Fruit fly (Drosophila melanogaster) whole organism, pupa: ENCODE measurements around the gene Pp2C1.

ENCODE experiments used
- CG14655 ChIP-seq: fragments of 200-800 bp; sonication (Bioruptor generic); optimal IDR thresholded peaks from 3 replicates; lab custom pipeline; 2017; ENCODE audit warnings: mild to moderate bottlenecking, missing biosample characterization, missing genetic modification reagents, missing genetic modification characterization
- CG9948 ChIP-seq: fragments of 200-800 bp; sonication (Bioruptor generic); optimal IDR thresholded peaks from 2 replicates; lab custom pipeline; 2018; ENCODE audit warnings: missing biosample characterization, mild to moderate bottlenecking, missing genetic modification characterization, moderate library complexity
- Ets98B ChIP-seq: fragments of 200-800 bp; sonication (Bioruptor generic); IDR thresholded peaks from 2 replicates; pipeline ENCODE4 v1.3.6; 2022; ENCODE audit warnings: missing biosample characterization, missing genetic modification characterization
- fd96Ca ChIP-seq: fragments of 200-800 bp; sonication (Bioruptor generic); IDR thresholded peaks from 3 replicates; pipeline ENCODE4 v1.3.6; 2022; ENCODE audit warnings: missing biosample characterization, missing genetic modification characterization
- rn ChIP-seq: fragments of 200-800 bp; sonication (Bioruptor generic); IDR thresholded peaks from 2 replicates; pipeline ENCODE4 v1.3.6; 2022; ENCODE audit warnings: missing biosample characterization, missing genetic modification characterization

DNA sequence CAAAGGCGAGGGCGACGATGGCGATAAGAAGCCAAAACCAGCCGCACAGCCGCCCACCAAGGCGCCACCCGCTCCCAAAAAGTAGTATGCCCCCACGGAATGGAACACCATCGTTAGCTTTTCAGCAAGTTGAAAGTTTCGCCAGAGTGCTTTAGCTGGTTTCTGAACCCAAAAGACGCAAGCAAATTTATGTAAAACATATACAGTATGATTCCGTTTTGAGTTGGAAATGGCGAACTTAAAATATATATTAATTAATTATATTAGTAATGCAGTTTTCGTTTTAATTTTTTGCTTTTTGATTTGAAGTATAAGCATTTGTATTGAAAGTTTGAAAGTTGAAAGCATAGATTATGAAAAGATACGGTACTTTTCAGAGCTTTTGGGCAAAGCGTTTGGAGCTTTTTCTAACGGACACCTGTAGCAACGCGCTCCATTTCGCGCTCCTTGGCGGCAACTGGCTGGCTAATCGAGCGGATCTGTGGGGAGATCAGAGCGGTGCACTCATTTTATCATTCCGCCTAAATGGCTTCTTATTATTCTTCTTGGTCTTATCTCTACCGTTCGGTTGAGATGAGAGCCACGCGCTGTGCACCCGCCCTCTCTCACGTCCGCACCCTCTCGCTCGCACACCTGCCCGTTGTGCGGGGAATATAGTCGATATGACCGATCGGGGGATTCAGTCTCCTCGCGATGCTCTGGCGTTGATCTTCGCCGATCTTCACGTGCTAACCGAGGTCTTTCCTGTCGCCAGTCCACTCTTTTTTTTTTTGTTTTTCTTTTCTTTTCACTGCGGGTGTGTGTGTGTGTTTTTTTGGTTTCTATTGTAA is 20.7 kb upstream of the Pp2C1 start, which contains the start of gene Proc-R:
- TF ChIP-seq Ets98B (GFP tag; lab: Robert Waterston, UW) (no peak), CG9948 (no peak), fd96Ca (GFP tag; lab: Robert Waterston, UW) (no peak), CG14655 (GFP tag; lab: Kevin White, UChicago) (no peak), rn (GFP tag; lab: Robert Waterston, UW) (no peak)
